Worm (Caenorhabditis elegans) whole organism, young adult: ENCODE measurements around the gene K06A4.10.
A peak's percentile ranks its signal among the peaks of the same experiment; 100 is the strongest.

Experiments used
- B0019.2 ChIP-seq: fragments of 200-800 bp; sonication (Bioruptor generic); conservative IDR thresholded peaks from 2 replicates; pipeline ENCODE4 v1.3.6; 2022; ENCODE audit warnings: missing genetic modification reagents, missing genetic modification characterization, missing compliant biosample characterization
- B0035.1 ChIP-seq: sonication (generic microtip); optimal IDR thresholded peaks from 2 replicates; lab custom pipeline; 2016; ENCODE audit warnings: missing genetic modification characterization, mild to moderate bottlenecking, missing compliant biosample characterization, missing genotype, missing genetic modification reagents
- D2030.7 ChIP-seq: fragments of 200-800 bp; sonication (Bioruptor generic); IDR thresholded peaks from 2 replicates; pipeline ENCODE4 v1.3.6; 2022; ENCODE audit warnings: missing genetic modification reagents, missing genetic modification characterization, missing compliant biosample characterization
- F37B4.10 ChIP-seq: fragments of 200-800 bp; sonication (Bioruptor generic); IDR thresholded peaks from 2 replicates; pipeline ENCODE4 v1.3.6; 2022; ENCODE audit warnings: missing genetic modification characterization, missing compliant biosample characterization
- F39B2.1 ChIP-seq: fragments of 200-800 bp; sonication (Bioruptor generic); IDR thresholded peaks from 2 replicates; pipeline ENCODE4 v1.3.6; 2022; ENCODE audit warnings: missing genetic modification reagents, missing genetic modification characterization, missing compliant biosample characterization
- F49E8.2 ChIP-seq: sonication (generic microtip); optimal IDR thresholded peaks from 3 replicates; lab custom pipeline; 2017; ENCODE audit warnings: missing genetic modification characterization, mild to moderate bottlenecking, missing compliant biosample characterization, antibody characterized with exemption, moderate library complexity; ENCODE audit not compliant: insufficient read depth
- F57A8.1 ChIP-seq: fragments of 200-800 bp; sonication (Bioruptor generic); optimal IDR thresholded peaks from 2 replicates; lab custom pipeline; 2018; ENCODE audit warnings: mild to moderate bottlenecking, missing genetic modification characterization, moderate library complexity, missing compliant biosample characterization
- F57C9.4 ChIP-seq: sonication (generic microtip); optimal IDR thresholded peaks from 2 replicates; lab custom pipeline; 2017; ENCODE audit warnings: mild to moderate bottlenecking, missing genetic modification characterization, missing compliant biosample characterization
- K11D2.4 ChIP-seq: fragments of 200-800 bp; sonication (Bioruptor generic); IDR thresholded peaks from 2 replicates; pipeline ENCODE4 v1.3.6; 2022; ENCODE audit warnings: missing genetic modification reagents, missing genetic modification characterization, missing compliant biosample characterization
- K12H6.12 ChIP-seq: fragments of 200-800 bp; sonication (Bioruptor generic); optimal IDR thresholded peaks from 2 replicates; lab custom pipeline; 2018; ENCODE audit warnings: mild to moderate bottlenecking, missing genetic modification characterization, missing compliant biosample characterization
- T26A5.8 ChIP-seq: sonication (generic microtip); optimal IDR thresholded peaks from 2 replicates; lab custom pipeline; 2016; ENCODE audit warnings: missing genetic modification characterization, missing compliant biosample characterization
- Y53G8AR.9 ChIP-seq: fragments of 200-800 bp; sonication (Bioruptor generic); conservative IDR thresholded peaks from 2 replicates; pipeline ENCODE4 v1.3.6; 2022; ENCODE audit warnings: missing genetic modification reagents, missing genetic modification characterization, missing compliant biosample characterization
- Y95B8A.8 ChIP-seq: fragments of 200-800 bp; sonication (Bioruptor generic); IDR thresholded peaks from 2 replicates; pipeline ENCODE4 v1.3.6; 2022; ENCODE audit warnings: missing genetic modification reagents, missing genetic modification characterization, missing compliant biosample characterization
- ZK185.1 ChIP-seq: sonication (generic microtip); optimal IDR thresholded peaks from 2 replicates; lab custom pipeline; 2016; ENCODE audit warnings: mild to moderate bottlenecking, missing genetic modification characterization, missing compliant biosample characterization; ENCODE audit not compliant: poor library complexity, severe bottlenecking
- akir-1 ChIP-seq: fragments of 200-800 bp; sonication (Bioruptor generic); optimal IDR thresholded peaks from 2 replicates; lab custom pipeline; 2018; ENCODE audit warnings: mild to moderate bottlenecking, missing genetic modification characterization, moderate library complexity, missing compliant biosample characterization
- ceh-58 ChIP-seq: fragments of 200-800 bp; sonication (Bioruptor generic); IDR thresholded peaks from 2 replicates; pipeline ENCODE4 v1.3.6; 2022; ENCODE audit warnings: missing genetic modification characterization, missing compliant biosample characterization
- chd-7 ChIP-seq: sonication (generic microtip); optimal IDR thresholded peaks from 2 replicates; lab custom pipeline; 2016; ENCODE audit warnings: mild to moderate bottlenecking, missing genetic modification characterization, moderate library complexity, missing compliant biosample characterization
- dpl-1 ChIP-seq: fragments of 150-350 bp; optimal IDR thresholded peaks from 2 replicates; lab custom pipeline; 2014; ENCODE audit warnings: missing biosample characterization, missing genetic modification reagents, missing genetic modification characterization
- efl-1 ChIP-seq: fragments of 150-350 bp; optimal IDR thresholded peaks from 2 replicates; lab custom pipeline; 2014; ENCODE audit warnings: missing biosample characterization, missing genetic modification reagents, missing genetic modification characterization
- egl-18 ChIP-seq: fragments of 200-800 bp; sonication (Bioruptor generic); IDR thresholded peaks from 2 replicates; pipeline ENCODE4 v1.3.6; 2022; ENCODE audit warnings: missing genetic modification reagents, missing genetic modification characterization, missing compliant biosample characterization
- egl-44 ChIP-seq: fragments of 200-800 bp; sonication (Bioruptor generic); IDR thresholded peaks from 2 replicates; pipeline ENCODE4 v1.3.6; 2022; ENCODE audit warnings: missing genetic modification reagents, missing genetic modification characterization, missing compliant biosample characterization
- ekl-4 ChIP-seq: fragments of 200-800 bp; sonication (Bioruptor generic); IDR thresholded peaks from 2 replicates; pipeline ENCODE4 v1.3.6; 2022; ENCODE audit warnings: missing genetic modification reagents, missing genetic modification characterization, missing compliant biosample characterization
- him-1 ChIP-seq: sonication (generic microtip); optimal IDR thresholded peaks from 2 replicates; lab custom pipeline; 2016; ENCODE audit warnings: missing genotype, missing genetic modification reagents, missing genetic modification characterization, missing compliant biosample characterization
- hlh-12 ChIP-seq: sonication (generic microtip); optimal IDR thresholded peaks from 2 replicates; lab custom pipeline; 2016; ENCODE audit warnings: missing genetic modification characterization, missing compliant biosample characterization
- hmg-20 ChIP-seq: fragments of 200-800 bp; sonication (Bioruptor generic); IDR thresholded peaks from 2 replicates; pipeline ENCODE4 v1.3.6; 2022; ENCODE audit warnings: missing genetic modification reagents, missing genetic modification characterization, missing compliant biosample characterization
- let-526 ChIP-seq: fragments of 200-800 bp; sonication (Bioruptor generic); IDR thresholded peaks from 2 replicates; pipeline ENCODE4 v1.3.6; 2022; ENCODE audit warnings: missing genetic modification reagents, missing genetic modification characterization, missing compliant biosample characterization
- lin-26 ChIP-seq: fragments of 200-800 bp; sonication (Bioruptor generic); IDR thresholded peaks from 2 replicates; pipeline ENCODE4 v1.3.6; 2022; ENCODE audit warnings: missing genetic modification reagents, missing genetic modification characterization, missing compliant biosample characterization
- lin-35 ChIP-seq, 3 experiments: fragments of 150-350 bp in 2 of 3; sonication (generic microtip) in 1 of 3; optimal IDR thresholded peaks; 2 replicates each; lab custom pipeline; 2014 to 2018; ENCODE audit warnings: missing biosample characterization in 3 of 3, missing genetic modification characterization in 3 of 3, missing genetic modification reagents in 3 of 3
- lin-54 ChIP-seq: fragments of 200-800 bp; sonication (Bioruptor generic); optimal IDR thresholded peaks from 2 replicates; lab custom pipeline; 2018; ENCODE audit warnings: mild to moderate bottlenecking, missing genetic modification characterization, missing compliant biosample characterization
- lir-1 ChIP-seq: fragments of 200-800 bp; sonication (Bioruptor generic); conservative IDR thresholded peaks from 2 replicates; pipeline ENCODE4 v1.3.6; 2022; ENCODE audit warnings: missing genetic modification reagents, missing genetic modification characterization, missing compliant biosample characterization
- lsl-1 ChIP-seq: fragments of 200-800 bp; sonication (Bioruptor generic); optimal IDR thresholded peaks from 2 replicates; lab custom pipeline; 2018; ENCODE audit warnings: mild to moderate bottlenecking, missing genetic modification characterization, moderate library complexity, missing compliant biosample characterization
- madf-10 ChIP-seq: sonication (generic microtip); optimal IDR thresholded peaks from 2 replicates; lab custom pipeline; 2016; ENCODE audit warnings: mild to moderate bottlenecking, missing genetic modification characterization, missing compliant biosample characterization
- madf-6 ChIP-seq: fragments of 200-800 bp; sonication (Bioruptor generic); IDR thresholded peaks from 2 replicates; pipeline ENCODE4 v1.3.6; 2022; ENCODE audit warnings: missing genetic modification reagents, missing genetic modification characterization, missing compliant biosample characterization
- nfya-1 ChIP-seq: sonication (generic microtip); optimal IDR thresholded peaks from 2 replicates; lab custom pipeline; 2017; ENCODE audit warnings: antibody characterized with exemption, missing compliant biosample characterization, missing genetic modification characterization, borderline replicate concordance; ENCODE audit not compliant: insufficient read depth
- nhr-179 ChIP-seq: sonication (generic microtip); optimal IDR thresholded peaks from 2 replicates; lab custom pipeline; 2016; ENCODE audit warnings: mild to moderate bottlenecking, missing genetic modification characterization, missing compliant biosample characterization
- nhr-90 ChIP-seq: sonication (generic microtip); optimal IDR thresholded peaks from 2 replicates; lab custom pipeline; 2016; ENCODE audit warnings: missing genotype, mild to moderate bottlenecking, missing genetic modification characterization, missing compliant biosample characterization
- rcor-1 ChIP-seq: fragments of 200-800 bp; sonication (Bioruptor generic); IDR thresholded peaks from 2 replicates; pipeline ENCODE4 v1.3.6; 2022; ENCODE audit warnings: missing genetic modification reagents, missing genetic modification characterization, missing compliant biosample characterization
- rec-8 ChIP-seq, 2 experiments: sonication (generic microtip); optimal IDR thresholded peaks; 2 replicates each; lab custom pipeline; 2016; ENCODE audit warnings: mild to moderate bottlenecking in 2 of 2, missing genetic modification characterization in 2 of 2, missing genetic modification reagents in 2 of 2, missing genotype in 2 of 2, missing biosample characterization in 1 of 2, missing compliant biosample characterization in 1 of 2, moderate library complexity in 1 of 2
- sdz-38 ChIP-seq: sonication (generic microtip); optimal IDR thresholded peaks from 2 replicates; lab custom pipeline; 2016; ENCODE audit warnings: missing genotype, missing genetic modification characterization, missing compliant biosample characterization
- sea-2 ChIP-seq: fragments of 200-800 bp; sonication (Bioruptor generic); IDR thresholded peaks from 2 replicates; pipeline ENCODE4 v1.3.6; 2022; ENCODE audit warnings: missing genetic modification characterization, missing compliant biosample characterization
- sptf-2 ChIP-seq: fragments of 200-800 bp; sonication (Bioruptor generic); optimal IDR thresholded peaks from 2 replicates; lab custom pipeline; 2018; ENCODE audit warnings: mild to moderate bottlenecking, missing genetic modification characterization, missing compliant biosample characterization
- tbp1 ChIP-seq: fragments of 200-800 bp; sonication (Bioruptor generic); optimal IDR thresholded peaks from 2 replicates; lab custom pipeline; 2018; ENCODE audit warnings: mild to moderate bottlenecking, missing genetic modification characterization, missing compliant biosample characterization
- xnd-1 ChIP-seq: sonication (generic microtip); optimal IDR thresholded peaks from 2 replicates; lab custom pipeline; 2016; ENCODE audit warnings: missing genotype, missing genetic modification reagents, missing genetic modification characterization, missing compliant biosample characterization
- ztf-18 ChIP-seq: sonication (generic microtip); optimal IDR thresholded peaks from 2 replicates; lab custom pipeline; 2016; ENCODE audit warnings: missing genotype, mild to moderate bottlenecking, missing genetic modification characterization, missing compliant biosample characterization
- ztf-22 ChIP-seq: fragments of 200-800 bp; sonication (Bioruptor generic); optimal IDR thresholded peaks from 2 replicates; lab custom pipeline; 2018; ENCODE audit warnings: mild to moderate bottlenecking, missing genetic modification characterization, moderate library complexity, missing compliant biosample characterization
- ztf-26 ChIP-seq: sonication (generic microtip); optimal IDR thresholded peaks from 2 replicates; lab custom pipeline; 2017; ENCODE audit warnings: missing genetic modification characterization, missing compliant biosample characterization
- ztf-28 ChIP-seq: fragments of 200-800 bp; sonication (Bioruptor generic); IDR thresholded peaks from 2 replicates; pipeline ENCODE4 v1.3.6; 2022; ENCODE audit warnings: missing genetic modification reagents, missing genetic modification characterization, missing compliant biosample characterization

K06A4.10 gene

ce11 chrV:9503152-9503817, 13.7 kb upstream of the K06A4.10 start (continued):
- no peak for TF ChIP-seq ztf-22 (GFP tag; lab: Kevin White, UChicago)
- TF ChIP-seq B0035.1 (tag; lab: Kevin White, UChicago), result no peak
- no peak for TF ChIP-seq Y95B8A.8 (GFP tag; lab: Robert Waterston, UW)
- no peak for TF ChIP-seq efl-1 (GFP tag; lab: Kevin White, UChicago)
- TF ChIP-seq B0019.2 (GFP tag; lab: Robert Waterston, UW), result no peak
- TF ChIP-seq ceh-58 (GFP tag; lab: Robert Waterston, UW), result 0 out of 2 replicates have a peak, but pooled peaks have one; percentile 36
- TF ChIP-seq hlh-12, result no peak
- TF ChIP-seq dpl-1 (GFP tag; lab: Kevin White, UChicago), result no peak
- no peak for TF ChIP-seq F49E8.2 (tag; lab: Kevin White, UChicago)
- TF ChIP-seq madf-10 (tag; lab: Kevin White, UChicago), result peak; percentile 41
- no peak for TF ChIP-seq ztf-28 (GFP tag; lab: Robert Waterston, UW)
- TF ChIP-seq lin-26, result peak; percentile 87
- TF ChIP-seq F57A8.1 (GFP tag; lab: Kevin White, UChicago), result no peak
- TF ChIP-seq sptf-2 (GFP tag; lab: Kevin White, UChicago), result peak; percentile 47
- no peak for TF ChIP-seq nfya-1
- peak; percentile 79 for TF ChIP-seq chd-7 (tag; lab: Kevin White, UChicago)
- TF ChIP-seq hmg-20 (GFP tag; lab: Robert Waterston, UW), result peak; percentile 72; the same call in 1 of the 2 replicates
- peak; percentile 42 for TF ChIP-seq D2030.7
- TF ChIP-seq T26A5.8 (tag; lab: Kevin White, UChicago), result peak; percentile 46
- TF ChIP-seq sea-2 (GFP tag; lab: Robert Waterston, UW), result no peak
- peak; percentile 20 for TF ChIP-seq sdz-38 (tag; lab: Kevin White, UChicago)
- TF ChIP-seq lir-1 (GFP tag; lab: Robert Waterston, UW), result peak; percentile 70
- TF ChIP-seq egl-44, result peak; percentile 90
- TF ChIP-seq tbp1, result peak; percentile 96
- TF ChIP-seq egl-18, result peak; percentile 83; the same call in 1 of the 2 replicates
- TF ChIP-seq rcor-1 (GFP tag; lab: Robert Waterston, UW), result peak; percentile 78
- peak; percentile 70 for TF ChIP-seq ztf-26 (tag; lab: Kevin White, UChicago)
- peak; percentile 58 for TF ChIP-seq nhr-90 (tag; lab: Kevin White, UChicago)
- TF ChIP-seq K12H6.12 (tag; lab: Kevin White, UChicago), result peak; percentile 45
- TF ChIP-seq Y53G8AR.9, result no peak
- TF ChIP-seq nhr-179 (tag; lab: Kevin White, UChicago), result no peak
- peak; percentile 67 for TF ChIP-seq madf-6 (GFP tag; lab: Robert Waterston, UW)
- TF ChIP-seq him-1 (tag; lab: Kevin White, UChicago), result peak; percentile 88
- peak; percentile 81 for TF ChIP-seq ZK185.1 (tag; lab: Kevin White, UChicago)
- TF ChIP-seq ekl-4, result peak; percentile 70
- peak; percentile 78 for TF ChIP-seq ztf-18 (tag; lab: Kevin White, UChicago)
- TF ChIP-seq lin-54, result no peak
- 0 out of 2 replicates have a peak, but pooled peaks have one; percentile 49 for TF ChIP-seq K11D2.4 (GFP tag; lab: Robert Waterston, UW)
- TF ChIP-seq let-526 (GFP tag; lab: Robert Waterston, UW), result peak; percentile 74; the same call in 1 of the 2 replicates
- no peak for TF ChIP-seq F37B4.10 (GFP tag; lab: Robert Waterston, UW)
- no peak for TF ChIP-seq F57C9.4 (tag; lab: Kevin White, UChicago)
- peak; percentile 16 for TF ChIP-seq lsl-1 (GFP tag; lab: Kevin White, UChicago)
- peak; percentile 22 to 82 for TF ChIP-seq rec-8 (tag; optimal IDR thresholded peaks at IDR 0.05; lab: Kevin White, UChicago)
- no peak for TF ChIP-seq xnd-1 (tag; lab: Kevin White, UChicago)
- TF ChIP-seq lin-35 (GFP tag; optimal IDR thresholded peaks at IDR 0.05; lab: Kevin White, UChicago), result peak in 1 of 3 experiments; percentile 53
- TF ChIP-seq F39B2.1, result no peak
- TF ChIP-seq akir-1 (GFP tag; lab: Kevin White, UChicago), result no peak
